Worm (Caenorhabditis elegans) whole organism, young adult: ENCODE data around the gene C52E4.12.

Experiments used
- B0035.1 ChIP-seq: sonication (generic microtip); optimal IDR thresholded peaks from 2 replicates; lab custom pipeline; 2016; ENCODE audit warnings: missing genetic modification characterization, mild to moderate bottlenecking, missing compliant biosample characterization, missing genotype, missing genetic modification reagents
- F23B12.7 ChIP-seq: sonication (generic microtip); optimal IDR thresholded peaks from 2 replicates; lab custom pipeline; 2017; ENCODE audit warnings: missing genetic modification characterization, mild to moderate bottlenecking, missing compliant biosample characterization, antibody characterized with exemption, moderate library complexity; ENCODE audit not compliant: insufficient read depth
- F39B2.1 ChIP-seq: fragments of 200-800 bp; sonication (Bioruptor generic); IDR thresholded peaks from 2 replicates; pipeline ENCODE4 v1.3.6; 2022; ENCODE audit warnings: missing genetic modification reagents, missing genetic modification characterization, missing compliant biosample characterization
- F49E8.2 ChIP-seq: sonication (generic microtip); optimal IDR thresholded peaks from 3 replicates; lab custom pipeline; 2017; ENCODE audit warnings: missing genetic modification characterization, mild to moderate bottlenecking, missing compliant biosample characterization, antibody characterized with exemption, moderate library complexity; ENCODE audit not compliant: insufficient read depth
- F55B11.4 ChIP-seq: sonication (generic microtip); optimal IDR thresholded peaks from 2 replicates; lab custom pipeline; 2016; ENCODE audit warnings: missing compliant biosample characterization, missing genetic modification characterization, borderline replicate concordance; ENCODE audit not compliant: insufficient read depth
- F57C9.4 ChIP-seq: sonication (generic microtip); optimal IDR thresholded peaks from 2 replicates; lab custom pipeline; 2017; ENCODE audit warnings: mild to moderate bottlenecking, missing genetic modification characterization, missing compliant biosample characterization
- K11D2.4 ChIP-seq: fragments of 200-800 bp; sonication (Bioruptor generic); IDR thresholded peaks from 2 replicates; pipeline ENCODE4 v1.3.6; 2022; ENCODE audit warnings: missing genetic modification reagents, missing genetic modification characterization, missing compliant biosample characterization
- T07F8.4 ChIP-seq: sonication (generic microtip); optimal IDR thresholded peaks from 2 replicates; lab custom pipeline; 2016; ENCODE audit warnings: mild to moderate bottlenecking, missing genetic modification characterization, moderate library complexity, missing compliant biosample characterization
- Y53F4B.3 ChIP-seq: fragments of 200-800 bp; sonication (Bioruptor generic); IDR thresholded peaks from 2 replicates; pipeline ENCODE4 v1.3.6; 2022; ENCODE audit warnings: missing genetic modification reagents, missing genetic modification characterization, missing compliant biosample characterization
- Y56A3A.18 ChIP-seq: fragments of 200-800 bp; sonication (Bioruptor generic); IDR thresholded peaks from 2 replicates; pipeline ENCODE4 v1.3.6; 2022; ENCODE audit warnings: missing genetic modification reagents, missing genetic modification characterization, missing compliant biosample characterization
- Y79H2A.3 ChIP-seq: fragments of 200-800 bp; sonication (Bioruptor generic); conservative IDR thresholded peaks from 2 replicates; pipeline ENCODE4 v1.3.6; 2022; ENCODE audit warnings: missing genetic modification reagents, missing genetic modification characterization, missing compliant biosample characterization
- Y95B8A.8 ChIP-seq: fragments of 200-800 bp; sonication (Bioruptor generic); IDR thresholded peaks from 2 replicates; pipeline ENCODE4 v1.3.6; 2022; ENCODE audit warnings: missing genetic modification reagents, missing genetic modification characterization, missing compliant biosample characterization
- akir-1 ChIP-seq: fragments of 200-800 bp; sonication (Bioruptor generic); optimal IDR thresholded peaks from 2 replicates; lab custom pipeline; 2018; ENCODE audit warnings: mild to moderate bottlenecking, missing genetic modification characterization, moderate library complexity, missing compliant biosample characterization
- aptf-2 ChIP-seq: fragments of 200-800 bp; sonication (Bioruptor generic); conservative IDR thresholded peaks from 2 replicates; pipeline ENCODE4 v1.3.6; 2022; ENCODE audit warnings: missing genetic modification reagents, missing genetic modification characterization, missing compliant biosample characterization
- aptf-3 ChIP-seq: fragments of 200-800 bp; sonication (Bioruptor generic); IDR thresholded peaks from 2 replicates; pipeline ENCODE4 v1.3.6; 2022; ENCODE audit warnings: missing genetic modification characterization, missing compliant biosample characterization
- atf-7 ChIP-seq: sonication (generic microtip); optimal IDR thresholded peaks from 2 replicates; lab custom pipeline; 2017; ENCODE audit warnings: mild to moderate bottlenecking, missing genetic modification characterization, missing compliant biosample characterization
- attf-6 ChIP-seq: fragments of 200-800 bp; sonication (Bioruptor generic); IDR thresholded peaks from 2 replicates; pipeline ENCODE4 v1.3.6; 2022; ENCODE audit warnings: missing genetic modification reagents, missing genetic modification characterization, missing compliant biosample characterization
- cebp-2 ChIP-seq: fragments of 200-800 bp; sonication (Bioruptor generic); IDR thresholded peaks from 2 replicates; pipeline ENCODE4 v1.3.6; 2022; ENCODE audit warnings: missing genetic modification characterization, missing compliant biosample characterization
- ceh-27 ChIP-seq: fragments of 200-800 bp; sonication (Bioruptor generic); optimal IDR thresholded peaks from 2 replicates; lab custom pipeline; 2018; ENCODE audit warnings: mild to moderate bottlenecking, missing genetic modification characterization, moderate library complexity, missing compliant biosample characterization
- ceh-79 ChIP-seq: sonication (generic microtip); optimal IDR thresholded peaks from 2 replicates; lab custom pipeline; 2017; ENCODE audit warnings: mild to moderate bottlenecking, missing genetic modification characterization, missing compliant biosample characterization
- ceh-91 ChIP-seq: fragments of 200-800 bp; sonication (Bioruptor generic); IDR thresholded peaks from 2 replicates; pipeline ENCODE4 v1.3.6; 2022; ENCODE audit warnings: missing genetic modification reagents, missing genetic modification characterization, missing compliant biosample characterization
- chd-7 ChIP-seq: sonication (generic microtip); optimal IDR thresholded peaks from 2 replicates; lab custom pipeline; 2016; ENCODE audit warnings: mild to moderate bottlenecking, missing genetic modification characterization, moderate library complexity, missing compliant biosample characterization
- die-1 ChIP-seq: sonication (generic microtip); optimal IDR thresholded peaks from 2 replicates; lab custom pipeline; 2016; ENCODE audit warnings: missing genotype, mild to moderate bottlenecking, missing genetic modification characterization, missing compliant biosample characterization
- dpff-1 ChIP-seq: sonication (generic microtip); optimal IDR thresholded peaks from 2 replicates; lab custom pipeline; 2017; ENCODE audit warnings: mild to moderate bottlenecking, missing genetic modification characterization, missing compliant biosample characterization
- ets-4 ChIP-seq: fragments of 200-800 bp; sonication (Bioruptor generic); optimal IDR thresholded peaks from 2 replicates; lab custom pipeline; 2018; ENCODE audit warnings: mild to moderate bottlenecking, missing genetic modification characterization, missing compliant biosample characterization
- fkh-3 ChIP-seq: sonication (generic microtip); optimal IDR thresholded peaks from 2 replicates; lab custom pipeline; 2016; ENCODE audit warnings: mild to moderate bottlenecking, missing genetic modification characterization, missing compliant biosample characterization
- him-1 ChIP-seq: sonication (generic microtip); optimal IDR thresholded peaks from 2 replicates; lab custom pipeline; 2016; ENCODE audit warnings: missing genotype, missing genetic modification reagents, missing genetic modification characterization, missing compliant biosample characterization
- hlh-12 ChIP-seq: sonication (generic microtip); optimal IDR thresholded peaks from 2 replicates; lab custom pipeline; 2016; ENCODE audit warnings: missing genetic modification characterization, missing compliant biosample characterization
- hlh-26 ChIP-seq: fragments of 200-800 bp; sonication (Bioruptor generic); conservative IDR thresholded peaks from 2 replicates; pipeline ENCODE4 v1.3.6; 2022; ENCODE audit warnings: missing genetic modification reagents, missing genetic modification characterization, missing compliant biosample characterization
- hsf-1 ChIP-seq: fragments of 200-800 bp; sonication (Bioruptor generic); IDR thresholded peaks from 2 replicates; pipeline ENCODE4 v1.3.6; 2022; ENCODE audit warnings: missing genetic modification reagents, missing genetic modification characterization, missing compliant biosample characterization
- let-607 ChIP-seq, 2 experiments: fragments of 200-800 bp in 1 of 2; sonication (Bioruptor generic) in 1 of 2; sonication (generic microtip) in 1 of 2; optimal IDR thresholded peaks; 2 replicates each; lab custom pipeline; 2016 to 2018; ENCODE audit warnings: mild to moderate bottlenecking in 2 of 2, missing compliant biosample characterization in 2 of 2, missing genetic modification characterization in 2 of 2, moderate library complexity in 2 of 2, missing genotype in 1 of 2
- lin-40 ChIP-seq: sonication (generic microtip); optimal IDR thresholded peaks from 2 replicates; lab custom pipeline; 2016; ENCODE audit warnings: missing genetic modification characterization, mild to moderate bottlenecking, missing compliant biosample characterization, missing genotype, missing genetic modification reagents
- mes-4 ChIP-seq: sonication (generic microtip); optimal IDR thresholded peaks from 2 replicates; lab custom pipeline; 2016; ENCODE audit warnings: missing genotype, missing genetic modification characterization, missing compliant biosample characterization
- nfyb-1 ChIP-seq: fragments of 200-800 bp; sonication (Bioruptor generic); IDR thresholded peaks from 2 replicates; pipeline ENCODE4 v1.3.6; 2022; ENCODE audit warnings: missing genetic modification reagents, missing genetic modification characterization, missing compliant biosample characterization
- nhr-120 ChIP-seq: fragments of 200-800 bp; sonication (Bioruptor generic); IDR thresholded peaks from 2 replicates; pipeline ENCODE4 v1.3.6; 2022; ENCODE audit warnings: missing genetic modification characterization, missing compliant biosample characterization
- nhr-27 ChIP-seq: fragments of 200-800 bp; sonication (Bioruptor generic); optimal IDR thresholded peaks from 2 replicates; lab custom pipeline; 2018; ENCODE audit warnings: mild to moderate bottlenecking, missing genetic modification characterization, moderate library complexity, missing compliant biosample characterization
- pbrm-1 ChIP-seq: fragments of 200-800 bp; sonication (Bioruptor generic); IDR thresholded peaks from 2 replicates; pipeline ENCODE4 v1.3.6; 2022; ENCODE audit warnings: missing genetic modification reagents, missing genetic modification characterization, missing compliant biosample characterization
- sea-2 ChIP-seq: fragments of 200-800 bp; sonication (Bioruptor generic); IDR thresholded peaks from 2 replicates; pipeline ENCODE4 v1.3.6; 2022; ENCODE audit warnings: missing genetic modification characterization, missing compliant biosample characterization
- snpc-4 ChIP-seq, 5 experiments: fragments of 150-350 bp in 1 of 5; sonication (generic microtip) in 4 of 5; optimal IDR thresholded peaks; 2 replicates each; lab custom pipeline; 2014 to 2018; ENCODE audit warnings: missing genetic modification characterization in 5 of 5, missing biosample characterization in 3 of 5, antibody characterized with exemption in 2 of 5, mild to moderate bottlenecking in 2 of 5, missing compliant biosample characterization in 2 of 5, missing genotype in 2 of 5, moderate library complexity in 2 of 5, missing genetic modification reagents in 1 of 5
- sptf-2 ChIP-seq: fragments of 200-800 bp; sonication (Bioruptor generic); optimal IDR thresholded peaks from 2 replicates; lab custom pipeline; 2018; ENCODE audit warnings: mild to moderate bottlenecking, missing genetic modification characterization, missing compliant biosample characterization
- tbp1 ChIP-seq: fragments of 200-800 bp; sonication (Bioruptor generic); optimal IDR thresholded peaks from 2 replicates; lab custom pipeline; 2018; ENCODE audit warnings: mild to moderate bottlenecking, missing genetic modification characterization, missing compliant biosample characterization
- tbx-9 ChIP-seq: sonication (generic microtip); optimal IDR thresholded peaks from 2 replicates; lab custom pipeline; 2016; ENCODE audit warnings: borderline replicate concordance, missing genetic modification characterization, inconsistent platforms, missing compliant biosample characterization
- ztf-25 ChIP-seq: fragments of 200-800 bp; sonication (Bioruptor generic); IDR thresholded peaks from 2 replicates; pipeline ENCODE4 v1.3.6; 2022; ENCODE audit warnings: missing genetic modification reagents, missing genetic modification characterization, missing compliant biosample characterization
- ztf-26 ChIP-seq: sonication (generic microtip); optimal IDR thresholded peaks from 2 replicates; lab custom pipeline; 2017; ENCODE audit warnings: missing genetic modification characterization, missing compliant biosample characterization
- ztf-6 ChIP-seq: fragments of 200-800 bp; sonication (Bioruptor generic); IDR thresholded peaks from 2 replicates; pipeline ENCODE4 v1.3.6; 2022; ENCODE audit warnings: missing genetic modification reagents, missing genetic modification characterization, missing compliant biosample characterization

C52E4.12 gene

ce11 chrV:11979673-11980561, 16.0 kb upstream of the C52E4.12 start, which contains the start of gene snr-4 (continued):
- TF ChIP-seq cebp-2 = peak; percentile 61; the same call in 1 of the 2 replicates
- TF ChIP-seq nhr-27 (tag; lab: Kevin White, UChicago) = no peak
- peak; percentile 53 for TF ChIP-seq hsf-1 (GFP tag; lab: Robert Waterston, UW)
- no peak for TF ChIP-seq ceh-79
- TF ChIP-seq, all 124 proteins: peak for 97

- TF ChIP-seq sptf-2 (no peak), F55B11.4 (no peak), atf-7 (tag; lab: Kevin White, UChicago) (no peak), ztf-25 (no peak), hlh-26 (no peak), F49E8.2 (tag; lab: Kevin White, UChicago) (peak; percentile 51), hlh-12 (no peak), chd-7 (tag; lab: Kevin White, UChicago) (no peak), Y79H2A.3 (no peak), nhr-120 (no peak), K11D2.4 (GFP tag; lab: Robert Waterston, UW) (no peak), F23B12.7 (tag; lab: Kevin White, UChicago) (no peak), die-1 (tag; lab: Kevin White, UChicago) (no peak), ceh-91 (GFP tag; lab: Robert Waterston, UW) (no peak), tbp1 (peak; percentile 23), akir-1 (GFP tag; lab: Kevin White, UChicago) (no peak), ztf-26 (tag; lab: Kevin White, UChicago) (no peak), tbx-9 (no peak), Y95B8A.8 (no peak), ztf-6 (GFP tag; lab: Robert Waterston, UW) (no peak), T07F8.4 (tag; lab: Kevin White, UChicago) (no peak), fkh-3 (tag; lab: Kevin White, UChicago) (no peak), lin-40 (peak; percentile 16), sea-2 (no peak), ceh-27 (GFP tag; lab: Kevin White, UChicago) (no peak), ets-4 (GFP tag; lab: Kevin White, UChicago) (no peak), attf-6 (GFP tag; lab: Robert Waterston, UW) (no peak), nfyb-1 (GFP tag; lab: Robert Waterston, UW) (no peak), snpc-4 (GFP tag; optimal IDR thresholded peaks at IDR 0.05; lab: Kevin White, UChicago) (no peak), snpc-4 (tag; optimal IDR thresholded peaks at IDR 0.05; lab: Kevin White, UChicago) (peak; percentile 53 to 85 (median 81)), pbrm-1 (GFP tag; lab: Robert Waterston, UW) (no peak), Y53F4B.3 (GFP tag; lab: Robert Waterston, UW) (no peak), aptf-2 (GFP tag; lab: Robert Waterston, UW) (no peak), aptf-3 (GFP tag; lab: Robert Waterston, UW) (no peak), Y56A3A.18 (GFP tag; lab: Robert Waterston, UW) (no peak), F39B2.1 (no peak), B0035.1 (no peak), let-607 (tag; optimal IDR thresholded peaks at IDR 0.05; lab: Kevin White, UChicago) (no peak), F57C9.4 (tag; lab: Kevin White, UChicago) (no peak), mes-4 (tag; lab: Kevin White, UChicago) (no peak), dpff-1 (no peak), him-1 (tag; lab: Kevin White, UChicago) (no peak)
Observed at ce11 chrV:11982309-11982708, 13.7 kb upstream of the C52E4.12 start, which contains the start of gene rpt-1. TSS of gene rpt-1 (minus strand) at chrV:11982397.
